Fruit fly (Drosophila melanogaster): ENCODE data around the gene Dhfr.

The Dhfr gene

DNA sequence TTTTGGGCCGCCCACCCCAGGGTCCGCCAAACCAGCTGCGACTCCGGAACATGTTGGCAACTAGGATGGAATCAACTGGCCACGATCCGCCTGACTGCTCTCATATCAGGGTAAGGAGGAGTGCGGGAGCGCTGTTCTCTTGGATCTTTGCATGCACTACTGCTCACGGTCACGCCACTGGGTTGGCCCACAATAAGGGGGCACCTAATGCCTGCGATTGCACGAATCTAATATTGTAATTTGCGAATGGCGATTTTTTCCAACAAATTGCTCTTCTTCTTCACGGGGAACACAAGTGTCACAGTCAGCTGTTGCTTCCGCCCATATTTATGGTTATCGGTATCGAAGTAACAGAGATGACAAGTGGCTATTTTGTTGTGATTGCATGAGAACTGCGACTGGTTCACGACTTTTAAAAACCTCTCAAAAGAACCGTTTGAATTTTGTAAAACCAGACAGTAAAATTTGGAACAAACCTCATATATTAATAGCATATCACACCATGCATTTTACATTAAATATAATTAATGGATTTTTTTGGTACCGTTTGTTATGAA lies 39.5 kb upstream of the Dhfr start, which contains the start of gene ema (continued):
- TF ChIP-seq danr (GFP tag; IDR thresholded peaks at IDR 0.05) = no peak
- peak in 1 of 2 experiments; percentile 18 for TF ChIP-seq chif (GFP tag; optimal IDR thresholded peaks at IDR 0.05)
- TF ChIP-seq Ada2b (GFP tag; IDR thresholded peaks at IDR 0.05) = peak; percentile 13; the same call in 1 of the 2 replicates
- peak; percentile 6 for TF ChIP-seq CG7786 (GFP tag; optimal IDR thresholded peaks at IDR 0.05)
- TF ChIP-seq grau (tag; optimal IDR thresholded peaks at IDR 0.05) = peak; percentile 46
- TF ChIP-seq lbe (GFP tag; optimal IDR thresholded peaks at IDR 0.05) = peak; percentile 0
- TF ChIP-seq CG10267 (tag; optimal IDR thresholded peaks at IDR 0.05) = peak; percentile 29
- peak; percentile 45 for TF ChIP-seq CG2712 (tag; optimal IDR thresholded peaks at IDR 0.05)
- TF ChIP-seq slbo (GFP tag; IDR thresholded peaks at IDR 0.05) = peak; percentile 56
- TF ChIP-seq CG8478 (optimal IDR thresholded peaks at IDR 0.05) = no peak
- peak; percentile 43 for TF ChIP-seq CG14710 (tag; optimal IDR thresholded peaks at IDR 0.05)
- no peak for TF ChIP-seq gce (GFP tag; IDR thresholded peaks at IDR 0.05)
- TF ChIP-seq CG6654 (GFP tag; optimal IDR thresholded peaks at IDR 0.05) = no peak
- peak; percentile 28 for TF ChIP-seq nmo (GFP tag; optimal IDR thresholded peaks at IDR 0.05)
- TF ChIP-seq unc-4 (GFP tag; IDR thresholded peaks at IDR 0.05; ENCODE audit: partially characterized antibody) = 0 out of 2 replicates have a peak, but pooled peaks have one; percentile 32
- peak; percentile 65 for TF ChIP-seq CG13287 (GFP tag; IDR thresholded peaks at IDR 0.05; ENCODE audit: partially characterized antibody)
- TF ChIP-seq Antp (GFP tag; optimal IDR thresholded peaks at IDR 0.05) = peak; percentile 1
- peak; percentile 17 for TF ChIP-seq CG18262 (tag; optimal IDR thresholded peaks at IDR 0.05)
- TF ChIP-seq odd (GFP tag; optimal IDR thresholded peaks at IDR 0.05) = no peak
- TF ChIP-seq Ets65A (GFP tag) = peak; percentile 9
- peak; percentile 13 for TF ChIP-seq dm (GFP tag; optimal IDR thresholded peaks at IDR 0.05)
- no peak for TF ChIP-seq Abd-B (GFP tag; optimal IDR thresholded peaks at IDR 0.05)
- TF ChIP-seq CG30403 (GFP tag; optimal IDR thresholded peaks at IDR 0.05) = peak; percentile 48
- TF ChIP-seq CG3726 (GFP tag; IDR thresholded peaks at IDR 0.05) = no peak
- peak; percentile 15 for TF ChIP-seq CG30020 (tag; optimal IDR thresholded peaks at IDR 0.05)
- TF ChIP-seq Opbp (GFP tag; IDR thresholded peaks at IDR 0.05; ENCODE audit: partially characterized antibody) = peak; percentile 39; the same call in 1 of the 3 replicates
- no peak for TF ChIP-seq slou (GFP tag; optimal IDR thresholded peaks at IDR 0.05)
- TF ChIP-seq E2f2 (GFP tag; IDR thresholded peaks at IDR 0.05) = peak; percentile 45
- TF ChIP-seq Myb (GFP tag; optimal IDR thresholded peaks at IDR 0.05) = peak; percentile 64
- peak; percentile 81 for TF ChIP-seq sens (GFP tag)
- no peak for TF ChIP-seq HLH3B (GFP tag; IDR thresholded peaks at IDR 0.05)
- peak; percentile 7 for TF ChIP-seq Sin3A (optimal IDR thresholded peaks at IDR 0.05)
- peak; percentile 5 for TF ChIP-seq CG6765 (GFP tag; optimal IDR thresholded peaks at IDR 0.05)
- no peak for TF ChIP-seq hbn (GFP tag; IDR thresholded peaks at IDR 0.05; ENCODE audit: partially characterized antibody)
- TF ChIP-seq prd (optimal IDR thresholded peaks at IDR 0.05) = no peak
- TF ChIP-seq prd (GFP tag; IDR thresholded peaks at IDR 0.05) = peak; percentile 18; the same call in 1 of the 3 replicates
- TF ChIP-seq Hsf (GFP tag; optimal IDR thresholded peaks at IDR 0.05) = peak; percentile 39
- peak; percentile 85 for TF ChIP-seq CG31441 (GFP tag; IDR thresholded peaks at IDR 0.05)
- TF ChIP-seq CG7357 (GFP tag; IDR thresholded peaks at IDR 0.05) = no peak
- peak; percentile 41 for TF ChIP-seq CG12391 (tag; optimal IDR thresholded peaks at IDR 0.05)
- peak; percentile 54 to 95 for TF ChIP-seq crp (GFP tag; optimal IDR thresholded peaks at IDR 0.05)
- peak; percentile 70; the same call in 1 of the 3 replicates for TF ChIP-seq CG34422 (GFP tag; IDR thresholded peaks at IDR 0.05)
- peak; percentile 8 for TF ChIP-seq PHDP (tag; optimal IDR thresholded peaks at IDR 0.05)
- TF ChIP-seq Nf-YC (tag; optimal IDR thresholded peaks at IDR 0.05) = peak; percentile 39
- TF ChIP-seq Camta (GFP tag; optimal IDR thresholded peaks at IDR 0.05) = no peak
- TF ChIP-seq lilli (GFP tag; optimal IDR thresholded peaks at IDR 0.05) = peak; percentile 61
- TF ChIP-seq ind (GFP tag; optimal IDR thresholded peaks at IDR 0.05) = no peak
- TF ChIP-seq B-H2 (GFP tag; optimal IDR thresholded peaks at IDR 0.05) = peak; percentile 25
- peak; percentile 24; the same call in 1 of the 2 replicates for TF ChIP-seq Scr (GFP tag; IDR thresholded peaks at IDR 0.05; ENCODE audit: partially characterized antibody)
- TF ChIP-seq stc (GFP tag; IDR thresholded peaks at IDR 0.05) = no peak
- no peak for TF ChIP-seq CG6813 (GFP tag; optimal IDR thresholded peaks at IDR 0.05)
